Worm (Caenorhabditis elegans) whole organism, early embryonic: ENCODE measurements around the gene npl-10.

ENCODE experiments used
- F13C5.2 ChIP-seq: sonication (generic microtip); optimal IDR thresholded peaks from 2 replicates; lab custom pipeline; 2017; ENCODE audit warnings: mild to moderate bottlenecking, missing genetic modification characterization, inconsistent platforms, missing compliant biosample characterization
- ama-1 ChIP-seq: fragments of 150-350 bp; optimal IDR thresholded peaks from 2 replicates; lab custom pipeline; 2014
- ceh-13 ChIP-seq: fragments of 200-800 bp; sonication (Bioruptor generic); optimal IDR thresholded peaks from 2 replicates; lab custom pipeline; 2018; ENCODE audit warnings: mild to moderate bottlenecking, missing genetic modification characterization, missing compliant biosample characterization
- ceh-36 ChIP-seq: sonication (generic microtip); optimal IDR thresholded peaks from 2 replicates; lab custom pipeline; 2016; ENCODE audit warnings: missing genetic modification characterization, inconsistent platforms, missing compliant biosample characterization
- ets-7 ChIP-seq: sonication (generic microtip); optimal IDR thresholded peaks from 2 replicates; lab custom pipeline; 2016; ENCODE audit warnings: missing genotype, missing genetic modification characterization, missing compliant biosample characterization
- flt-1 ChIP-seq: fragments of 200-800 bp; sonication (Bioruptor generic); IDR thresholded peaks from 2 replicates; pipeline ENCODE4 v1.3.6; 2022; ENCODE audit warnings: missing genetic modification characterization, missing compliant biosample characterization
- hmbx-1 ChIP-seq: sonication (generic microtip); optimal IDR thresholded peaks from 2 replicates; lab custom pipeline; 2016; ENCODE audit warnings: mild to moderate bottlenecking, missing genetic modification characterization, missing compliant biosample characterization
- hmg-4 ChIP-seq: fragments of 200-800 bp; sonication (Bioruptor generic); optimal IDR thresholded peaks from 2 replicates; lab custom pipeline; 2018; ENCODE audit warnings: mild to moderate bottlenecking, missing genetic modification characterization, missing compliant biosample characterization
- hnd-1 ChIP-seq: sonication (generic microtip); optimal IDR thresholded peaks from 2 replicates; lab custom pipeline; 2016; ENCODE audit warnings: missing genetic modification characterization, missing compliant biosample characterization
- scrt-1 ChIP-seq: fragments of 200-800 bp; sonication (Bioruptor generic); IDR thresholded peaks from 2 replicates; pipeline ENCODE4 v1.3.6; 2022; ENCODE audit warnings: missing genetic modification characterization, missing compliant biosample characterization
- sea-1 ChIP-seq: fragments of 200-800 bp; sonication (Bioruptor generic); conservative IDR thresholded peaks from 2 replicates; pipeline ENCODE4 v1.3.6; 2022; ENCODE audit warnings: missing genetic modification characterization, missing compliant biosample characterization
- tbx-11 ChIP-seq: fragments of 200-800 bp; sonication (Bioruptor generic); IDR thresholded peaks from 2 replicates; pipeline ENCODE4 v1.3.6; 2022; ENCODE audit warnings: missing genetic modification characterization, missing compliant biosample characterization
- tbx-37 ChIP-seq: fragments of 200-800 bp; sonication (Bioruptor generic); conservative IDR thresholded peaks from 2 replicates; pipeline ENCODE4 v1.3.6; 2022; ENCODE audit warnings: missing genetic modification reagents, missing genetic modification characterization, missing compliant biosample characterization
- tra-4 ChIP-seq: sonication (generic microtip); optimal IDR thresholded peaks from 2 replicates; lab custom pipeline; 2017; ENCODE audit warnings: missing genetic modification characterization, missing compliant biosample characterization

ce11 chrIII:3918569-3918968 lies 17.1 kb downstream of the npl-10 start, which contains the start of gene ZK1058.3:
- no peak for TF ChIP-seq hmbx-1
- no peak for TF ChIP-seq ceh-36 (tag; lab: Kevin White, UChicago)
- no peak for TF ChIP-seq tbx-11 (GFP tag; lab: Robert Waterston, UW)
- TF ChIP-seq sea-1 (GFP tag; lab: Robert Waterston, UW), result no peak
- TF ChIP-seq hmg-4 (GFP tag; lab: Kevin White, UChicago), result no peak
- TF ChIP-seq flt-1 (GFP tag; lab: Robert Waterston, UW), result no peak
- TF ChIP-seq ama-1 (lab: Kevin White, UChicago), result no peak
- TF ChIP-seq F13C5.2 (tag; lab: Kevin White, UChicago), result no peak
- TF ChIP-seq ceh-13 (GFP tag; lab: Kevin White, UChicago), result no peak
- no peak for TF ChIP-seq scrt-1 (GFP tag; lab: Robert Waterston, UW)
- TF ChIP-seq tbx-37 (GFP tag; lab: Robert Waterston, UW), result no peak
- no peak for TF ChIP-seq ets-7 (tag; lab: Kevin White, UChicago)
- TF ChIP-seq tra-4 (tag; lab: Kevin White, UChicago), result no peak
- TF ChIP-seq hnd-1, result no peak
